Worm (Caenorhabditis elegans): Measurements from ENCODE around the gene shn-1.

ce11 chrII:11347878-11348556 lies 42.7 kb downstream of the shn-1 start, which contains the start of the genes B0491.6 and pigm-1:
- TF ChIP-seq unc-62 (GFP tag; optimal IDR thresholded peaks at IDR 0.05) (no peak), pax-3 (tag; optimal IDR thresholded peaks at IDR 0.05) (peak; percentile 76), C16A3.4 (tag; optimal IDR thresholded peaks at IDR 0.05) (peak; percentile 52), ceh-82 (tag; optimal IDR thresholded peaks at IDR 0.05) (peak; percentile 12 to 45 (median 44)), egl-27 (tag; optimal IDR thresholded peaks at IDR 0.05) (no peak), zag-1 (tag; optimal IDR thresholded peaks at IDR 0.05) (no peak), snpc-4 (tag; optimal IDR thresholded peaks at IDR 0.05) (peak; percentile 52), unc-86 (tag; optimal IDR thresholded peaks at IDR 0.05) (peak; percentile 70), grh-1 (GFP tag; IDR thresholded peaks at IDR 0.05) (no peak), nhr-237 (tag; optimal IDR thresholded peaks at IDR 0.05) (no peak), fkh-10 (GFP tag; optimal IDR thresholded peaks at IDR 0.05) (peak; percentile 76), lsy-2 (tag; optimal IDR thresholded peaks at IDR 0.05) (peak; percentile 48 to 75), ceh-90 (tag; optimal IDR thresholded peaks at IDR 0.05) (peak; percentile 6), aly-2 (tag; optimal IDR thresholded peaks at IDR 0.05) (no peak)
